Fruit fly (Drosophila melanogaster): ENCODE data around the gene Ost48.

The Ost48 gene

DNA sequence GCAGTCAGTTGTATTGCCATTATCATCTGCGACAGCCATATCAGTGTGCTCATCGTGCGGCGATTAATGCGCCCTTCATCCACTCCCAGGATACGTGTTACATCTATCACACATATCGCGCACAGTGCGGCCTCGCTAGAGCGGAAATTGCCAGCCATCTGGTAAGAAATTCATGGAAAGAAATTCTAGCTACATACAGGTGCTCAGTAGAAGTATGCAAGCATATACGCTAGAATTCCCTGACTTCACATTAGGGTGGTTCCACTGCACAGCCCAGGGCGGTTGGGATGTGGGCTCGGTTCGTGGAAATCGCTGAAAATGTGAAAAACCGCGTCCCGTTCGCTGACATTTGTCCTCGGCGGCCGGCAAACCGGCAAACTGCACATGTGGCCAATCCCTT, 17.1 kb downstream of the Ost48 start (continued):
- no peak for TF ChIP-seq emc (GFP tag; optimal IDR thresholded peaks at IDR 0.05)
- TF ChIP-seq Taf1 (GFP tag; IDR thresholded peaks at IDR 0.05): peak; percentile 49; the same call in 1 of the 2 replicates
- no peak for TF ChIP-seq CG4282 (GFP tag; optimal IDR thresholded peaks at IDR 0.05)
- peak; percentile 51 for TF ChIP-seq HLH54F (GFP tag; optimal IDR thresholded peaks at IDR 0.05)
- no peak for TF ChIP-seq CG15514 (GFP tag; optimal IDR thresholded peaks at IDR 0.05)
- peak; percentile 64 for TF ChIP-seq CG13624 (GFP tag; optimal IDR thresholded peaks at IDR 0.05)
- peak; percentile 45 for TF ChIP-seq NK7.1 (GFP tag; optimal IDR thresholded peaks at IDR 0.05)
- TF ChIP-seq CrebB (tag; optimal IDR thresholded peaks at IDR 0.05): peak; percentile 13
- no peak for TF ChIP-seq BEAF-32 (GFP tag; optimal IDR thresholded peaks at IDR 0.05)
- TF ChIP-seq CG12391 (tag; optimal IDR thresholded peaks at IDR 0.05): peak; percentile 65
- TF ChIP-seq CG1233 (GFP tag; optimal IDR thresholded peaks at IDR 0.05): peak; percentile 66
- peak; percentile 63 for TF ChIP-seq Gsc (GFP tag; IDR thresholded peaks at IDR 0.05)
- no peak for TF ChIP-seq CG15011 (GFP tag; optimal IDR thresholded peaks at IDR 0.05)
- TF ChIP-seq Dfd (GFP tag; optimal IDR thresholded peaks at IDR 0.05): no peak
- peak; percentile 75 for TF ChIP-seq Oaz (GFP tag; IDR thresholded peaks at IDR 0.05)
- TF ChIP-seq CG1832 (GFP tag; optimal IDR thresholded peaks at IDR 0.05): no peak
- peak; percentile 24 for TF ChIP-seq twi (tag; optimal IDR thresholded peaks at IDR 0.05)
- TF ChIP-seq CG4854 (GFP tag; optimal IDR thresholded peaks at IDR 0.05): peak; percentile 58
- peak; percentile 60 for TF ChIP-seq CG10543 (GFP tag; optimal IDR thresholded peaks at IDR 0.05)
- TF ChIP-seq grau (tag; optimal IDR thresholded peaks at IDR 0.05): peak; percentile 98
- TF ChIP-seq chm (GFP tag; IDR thresholded peaks at IDR 0.05): peak; percentile 86
- peak; percentile 72 for TF ChIP-seq CG7372 (GFP tag; IDR thresholded peaks at IDR 0.05)
- peak; percentile 22 for TF ChIP-seq Hey (tag; optimal IDR thresholded peaks at IDR 0.05)
- peak; percentile 82 for TF ChIP-seq onecut (GFP tag; IDR thresholded peaks at IDR 0.05)
- no peak for TF ChIP-seq Sin3A (optimal IDR thresholded peaks at IDR 0.05)
- peak; percentile 22 for TF ChIP-seq run (tag; optimal IDR thresholded peaks at IDR 0.05)
- peak; percentile 60; the same call in 1 of the 2 replicates for TF ChIP-seq seq (GFP tag; IDR thresholded peaks at IDR 0.05)
- peak; percentile 79 for TF ChIP-seq CG14014 (GFP tag; IDR thresholded peaks at IDR 0.05)
- no peak for TF ChIP-seq tna (GFP tag; IDR thresholded peaks at IDR 0.05; ENCODE audit: partially characterized antibody)
- peak; percentile 74 for TF ChIP-seq ap (GFP tag; IDR thresholded peaks at IDR 0.05)
- TF ChIP-seq CoRest (tag; optimal IDR thresholded peaks at IDR 0.05): peak; percentile 72
- TF ChIP-seq CG30403 (GFP tag; optimal IDR thresholded peaks at IDR 0.05): peak; percentile 57
- TF ChIP-seq peb (GFP tag; IDR thresholded peaks at IDR 0.05): peak; percentile 77
- TF ChIP-seq NC2α (GFP tag; optimal IDR thresholded peaks at IDR 0.05): peak; percentile 40
- peak; percentile 50 for TF ChIP-seq CG13296 (GFP tag; optimal IDR thresholded peaks at IDR 0.05)
- peak; percentile 63 for TF ChIP-seq CG2120 (GFP tag; optimal IDR thresholded peaks at IDR 0.05)
- peak; percentile 1 for TF ChIP-seq psq (GFP tag; optimal IDR thresholded peaks at IDR 0.05)
- peak; percentile 43 for TF ChIP-seq CG17802 (tag; optimal IDR thresholded peaks at IDR 0.05)
- TF ChIP-seq crc (GFP tag; optimal IDR thresholded peaks at IDR 0.05): peak; percentile 10
- TF ChIP-seq Blimp-1 (GFP tag; optimal IDR thresholded peaks at IDR 0.05): peak; percentile 67
- peak; percentile 53 for TF ChIP-seq PHDP (tag; optimal IDR thresholded peaks at IDR 0.05)
- TF ChIP-seq Asciz (GFP tag; optimal IDR thresholded peaks at IDR 0.05): no peak
- no peak for TF ChIP-seq caup (GFP tag; optimal IDR thresholded peaks at IDR 0.05; ENCODE audit: severe bottlenecking)
- no peak for TF ChIP-seq CG3838 (GFP tag; optimal IDR thresholded peaks at IDR 0.05)
- TF ChIP-seq HmgZ (tag; optimal IDR thresholded peaks at IDR 0.05): peak; percentile 34
- TF ChIP-seq Dad (GFP tag; optimal IDR thresholded peaks at IDR 0.05): peak; percentile 25
- TF ChIP-seq Dll (GFP tag; IDR thresholded peaks at IDR 0.05; ENCODE audit: partially characterized antibody): no peak
- TF ChIP-seq tin (GFP tag; optimal IDR thresholded peaks at IDR 0.05): peak; percentile 82
- no peak for TF ChIP-seq hbn (GFP tag; IDR thresholded peaks at IDR 0.05; ENCODE audit: partially characterized antibody)
- peak; percentile 86 for TF ChIP-seq lmd (GFP tag; IDR thresholded peaks at IDR 0.05)
- no peak for TF ChIP-seq usp (GFP tag; optimal IDR thresholded peaks at IDR 0.05)
